Comparison of ENCODE assay signal across 4 fruit fly cellular contexts in genomic region chr3L:12115103-12115502, dm6.
TF ChIP-seq lines count a peak whose summit lies in the region.

No protein-coding gene starts in this region.

- no peak for TF ChIP-seq CTCF in whole organism, embryonic (GFP tag; optimal IDR thresholded peaks at IDR 0.05; lab: Kevin White, UChicago)

TF ChIP-seq in whole organism, embryonic, 481 proteins besides CTCF, POLR2A, EP300 and RAD21:
- TF ChIP-seq corto (GFP tag; optimal IDR thresholded peaks at IDR 0.05; lab: Kevin White, UChicago) (peak; percentile 90), bsh (GFP tag; optimal IDR thresholded peaks at IDR 0.05; lab: Kevin White, UChicago) (peak in 1 of 2 experiments; percentile 81), nom (GFP tag; optimal IDR thresholded peaks at IDR 0.05; lab: Kevin White, UChicago) (peak; percentile 78), kah (GFP tag; optimal IDR thresholded peaks at IDR 0.05; lab: Kevin White, UChicago) (no peak), Drgx (GFP tag; IDR thresholded peaks at IDR 0.05; lab: Robert Waterston, UW) (peak; percentile 65), lbe (GFP tag; optimal IDR thresholded peaks at IDR 0.05; lab: Kevin White, UChicago) (peak; percentile 91), hb (GFP tag; IDR thresholded peaks at IDR 0.05; lab: Robert Waterston, UW; ENCODE audit: partially characterized antibody) (no peak), CG33213 (GFP tag; optimal IDR thresholded peaks at IDR 0.05; lab: Kevin White, UChicago) (no peak), sens (GFP tag; lab: Kevin White, UChicago) (peak; percentile 66), NK7.1 (GFP tag; optimal IDR thresholded peaks at IDR 0.05; lab: Kevin White, UChicago) (no peak)

TF ChIP-seq in whole organism, prepupa, 60 proteins besides CTCF, POLR2A, EP300 and RAD21 (continues in another document):
- peak; percentile 75 for TF ChIP-seq eg (GFP tag; IDR thresholded peaks at IDR 0.05; lab: Robert Waterston, UW)
- peak; percentile 74 to 79 for TF ChIP-seq salr (GFP tag; optimal IDR thresholded peaks at IDR 0.05; lab: Kevin White, UChicago)
- peak; percentile 89 for TF ChIP-seq CG3032 (tag; optimal IDR thresholded peaks at IDR 0.05; lab: Kevin White, UChicago)
- peak; percentile 92 for TF ChIP-seq CG3919 (GFP tag; optimal IDR thresholded peaks at IDR 0.05; lab: Kevin White, UChicago)
- TF ChIP-seq svp (GFP tag; lab: Kevin White, UChicago) = peak; percentile 97
- TF ChIP-seq CG6792 (GFP tag; optimal IDR thresholded peaks at IDR 0.05; lab: Kevin White, UChicago) = peak; percentile 91
- peak; percentile 85 for TF ChIP-seq Ets21C (GFP tag; optimal IDR thresholded peaks at IDR 0.05; lab: Kevin White, UChicago)
- peak; percentile 87 for TF ChIP-seq Ets96B (tag; optimal IDR thresholded peaks at IDR 0.05; lab: Kevin White, UChicago)
- peak; percentile 92 for TF ChIP-seq CG10631 (GFP tag; optimal IDR thresholded peaks at IDR 0.05; lab: Kevin White, UChicago)
- TF ChIP-seq lz (GFP tag; optimal IDR thresholded peaks at IDR 0.05; lab: Kevin White, UChicago) = peak; percentile 91
- TF ChIP-seq CG6276 (GFP tag; optimal IDR thresholded peaks at IDR 0.05; lab: Kevin White, UChicago) = no peak
- TF ChIP-seq Gug (GFP tag; IDR thresholded peaks at IDR 0.05; lab: Robert Waterston, UW) = peak; percentile 67
- peak; percentile 89 for TF ChIP-seq Eip75B (GFP tag; optimal IDR thresholded peaks at IDR 0.05; lab: Kevin White, UChicago)
- peak; percentile 92 for TF ChIP-seq Smox (GFP tag; optimal IDR thresholded peaks at IDR 0.05; lab: Kevin White, UChicago)
- no peak for TF ChIP-seq Hr38 (GFP tag; optimal IDR thresholded peaks at IDR 0.05; lab: Kevin White, UChicago)
- peak; percentile 93 for TF ChIP-seq Sox14 (GFP tag; optimal IDR thresholded peaks at IDR 0.05; lab: Kevin White, UChicago)
- TF ChIP-seq Sox15 (GFP tag; optimal IDR thresholded peaks at IDR 0.05; lab: Kevin White, UChicago) = peak; percentile 69
- peak; percentile 93 for TF ChIP-seq CG31627 (GFP tag; optimal IDR thresholded peaks at IDR 0.05; lab: Kevin White, UChicago)
- TF ChIP-seq achi (GFP tag; optimal IDR thresholded peaks at IDR 0.05; lab: Kevin White, UChicago) = peak; percentile 89
- TF ChIP-seq ss (GFP tag; optimal IDR thresholded peaks at IDR 0.05; lab: Kevin White, UChicago) = peak; percentile 89 to 90
- TF ChIP-seq CG8632 (GFP tag; optimal IDR thresholded peaks at IDR 0.05; lab: Kevin White, UChicago) = peak; percentile 81
- peak; percentile 72 for TF ChIP-seq CG32006 (GFP tag; optimal IDR thresholded peaks at IDR 0.05; lab: Kevin White, UChicago)
- peak; percentile 79 for TF ChIP-seq Blimp-1 (GFP tag; optimal IDR thresholded peaks at IDR 0.05; lab: Kevin White, UChicago)
- peak; percentile 79; the same call in 2 of the 3 replicates for TF ChIP-seq CG8119 (GFP tag; IDR thresholded peaks at IDR 0.05; lab: Robert Waterston, UW)
- peak; percentile 91 for TF ChIP-seq dsx (GFP tag; optimal IDR thresholded peaks at IDR 0.05; lab: Kevin White, UChicago; ENCODE audit: poor library complexity, severe bottlenecking)
- peak; percentile 93 for TF ChIP-seq cyc (GFP tag; optimal IDR thresholded peaks at IDR 0.05; lab: Kevin White, UChicago)
- TF ChIP-seq CG1621 (tag; optimal IDR thresholded peaks at IDR 0.05; lab: Kevin White, UChicago) = peak; percentile 89

TF ChIP-seq in whole organism, pupa, 21 proteins besides CTCF, POLR2A, EP300 and RAD21:
- TF ChIP-seq CG9948 (tag; optimal IDR thresholded peaks at IDR 0.05; lab: Kevin White, UChicago) (peak; percentile 87), rn (GFP tag; IDR thresholded peaks at IDR 0.05; lab: Robert Waterston, UW) (peak; percentile 5; the same call in 1 of the 2 replicates), CG32121 (GFP tag; IDR thresholded peaks at IDR 0.05; lab: Robert Waterston, UW) (no peak), EcR (GFP tag; optimal IDR thresholded peaks at IDR 0.05; lab: Kevin White, UChicago) (no peak), CG4496 (GFP tag; IDR thresholded peaks at IDR 0.05; lab: Robert Waterston, UW) (peak; percentile 83), CG8159 (tag; optimal IDR thresholded peaks at IDR 0.05; lab: Kevin White, UChicago) (peak; percentile 86), CG15710 (tag; optimal IDR thresholded peaks at IDR 0.05; lab: Kevin White, UChicago) (peak; percentile 87), Pif1A (GFP tag; optimal IDR thresholded peaks at IDR 0.05; lab: Kevin White, UChicago) (peak; percentile 89), fd96Ca (GFP tag; IDR thresholded peaks at IDR 0.05; lab: Robert Waterston, UW) (peak; percentile 82; the same call in 2 of the 3 replicates), CG14655 (GFP tag; optimal IDR thresholded peaks at IDR 0.05; lab: Kevin White, UChicago) (peak; percentile 93), CG13204 (GFP tag; optimal IDR thresholded peaks at IDR 0.05; lab: Kevin White, UChicago) (no peak), CG17806 (tag; optimal IDR thresholded peaks at IDR 0.05; lab: Kevin White, UChicago) (peak; percentile 91), CG8301 (tag; optimal IDR thresholded peaks at IDR 0.05; lab: Kevin White, UChicago) (peak; percentile 92), Ets98B (GFP tag; IDR thresholded peaks at IDR 0.05; lab: Robert Waterston, UW) (peak; percentile 65), gl (tag; optimal IDR thresholded peaks at IDR 0.05; lab: Kevin White, UChicago) (peak; percentile 83), CG34367 (tag; optimal IDR thresholded peaks at IDR 0.05; lab: Kevin White, UChicago) (peak; percentile 88), CG10348 (GFP tag; IDR thresholded peaks at IDR 0.05; lab: Robert Waterston, UW) (no peak), CG12605 (GFP tag; IDR thresholded peaks at IDR 0.05; lab: Robert Waterston, UW) (peak; percentile 74), Pif1B (GFP tag; optimal IDR thresholded peaks at IDR 0.05; lab: Kevin White, UChicago) (peak; percentile 91), D1 (tag; optimal IDR thresholded peaks at IDR 0.05; lab: Kevin White, UChicago) (peak; percentile 62), Snoo (tag; optimal IDR thresholded peaks at IDR 0.05; lab: Kevin White, UChicago) (peak; percentile 87)
TF ChIP-seq in whole organism, pupa: peak in this region for 17.

TF ChIP-seq in whole organism, wandering third instar larva, 38 proteins besides CTCF, POLR2A, EP300 and RAD21:
- TF ChIP-seq rgr (GFP tag; optimal IDR thresholded peaks at IDR 0.05; lab: Kevin White, UChicago) = peak; percentile 91
- TF ChIP-seq br (GFP tag; optimal IDR thresholded peaks at IDR 0.05; lab: Kevin White, UChicago) = peak; percentile 94
- TF ChIP-seq brk (GFP tag; optimal IDR thresholded peaks at IDR 0.05; lab: Kevin White, UChicago) = peak; percentile 86
- TF ChIP-seq woc (GFP tag; optimal IDR thresholded peaks at IDR 0.05; lab: Kevin White, UChicago) = peak; percentile 89
- TF ChIP-seq psq (GFP tag; optimal IDR thresholded peaks at IDR 0.05; lab: Kevin White, UChicago) = peak; percentile 90
- TF ChIP-seq Abd-B (GFP tag; optimal IDR thresholded peaks at IDR 0.05; lab: Kevin White, UChicago) = no peak
- TF ChIP-seq ey (GFP tag; optimal IDR thresholded peaks at IDR 0.05; lab: Kevin White, UChicago) = peak; percentile 93
- no peak for TF ChIP-seq GATAd (GFP tag; optimal IDR thresholded peaks at IDR 0.05; lab: Kevin White, UChicago)
- peak; percentile 46 to 93 for TF ChIP-seq foxo (GFP tag; optimal IDR thresholded peaks at IDR 0.05; lab: Kevin White, UChicago)
- TF ChIP-seq dsf (GFP tag; optimal IDR thresholded peaks at IDR 0.05; lab: Kevin White, UChicago; ENCODE audit: borderline replicate concordance) = peak; percentile 62
- no peak for TF ChIP-seq CrebA (GFP tag; optimal IDR thresholded peaks at IDR 0.05; lab: Kevin White, UChicago; ENCODE audit: borderline replicate concordance)
- peak; percentile 89 for TF ChIP-seq Sp1 (GFP tag; optimal IDR thresholded peaks at IDR 0.05; lab: Kevin White, UChicago)
- TF ChIP-seq dl (GFP tag; optimal IDR thresholded peaks at IDR 0.05; lab: Kevin White, UChicago; ENCODE audit: insufficient read depth in 1 of 2, partially characterized antibody in 2 of 2) = no peak
- TF ChIP-seq Vsx2 (GFP tag; optimal IDR thresholded peaks at IDR 0.05; lab: Kevin White, UChicago; ENCODE audit: partially characterized antibody) = no peak
- no peak for TF ChIP-seq jim (GFP tag; optimal IDR thresholded peaks at IDR 0.05; lab: Kevin White, UChicago)
- no peak for TF ChIP-seq pan (optimal IDR thresholded peaks at IDR 0.05; lab: Kevin White, UChicago)
- no peak for TF ChIP-seq N (GFP tag; optimal IDR thresholded peaks at IDR 0.05; lab: Kevin White, UChicago)
- no peak for TF ChIP-seq usp (GFP tag; optimal IDR thresholded peaks at IDR 0.05; lab: Kevin White, UChicago)
- TF ChIP-seq HLH106 (tag; optimal IDR thresholded peaks at IDR 0.05; lab: Kevin White, UChicago) = peak; percentile 91
- TF ChIP-seq CG9705 (GFP tag; optimal IDR thresholded peaks at IDR 0.05; lab: Kevin White, UChicago) = peak; percentile 71
- TF ChIP-seq dmrt93B (GFP tag; optimal IDR thresholded peaks at IDR 0.05; lab: Kevin White, UChicago) = peak; percentile 79
- TF ChIP-seq Mio (GFP tag; optimal IDR thresholded peaks at IDR 0.05; lab: Kevin White, UChicago) = peak; percentile 22
- TF ChIP-seq tai (GFP tag; optimal IDR thresholded peaks at IDR 0.05; lab: Kevin White, UChicago) = no peak
- TF ChIP-seq OdsH (GFP tag; optimal IDR thresholded peaks at IDR 0.05; lab: Kevin White, UChicago) = peak; percentile 93
- peak; percentile 89 for TF ChIP-seq sage (GFP tag; optimal IDR thresholded peaks at IDR 0.05; lab: Kevin White, UChicago)
- TF ChIP-seq Hr83 (GFP tag; optimal IDR thresholded peaks at IDR 0.05; lab: Kevin White, UChicago; ENCODE audit: poor library complexity, severe bottlenecking) = no peak
- TF ChIP-seq Myc (optimal IDR thresholded peaks at IDR 0.05; lab: Kevin White, UChicago) = no peak
- no peak for TF ChIP-seq Dif (GFP tag; optimal IDR thresholded peaks at IDR 0.05; lab: Kevin White, UChicago; ENCODE audit: partially characterized antibody)
- TF ChIP-seq CG32264 (GFP tag; optimal IDR thresholded peaks at IDR 0.05; lab: Kevin White, UChicago) = peak; percentile 82
- peak; percentile 78 for TF ChIP-seq Jra (GFP tag; optimal IDR thresholded peaks at IDR 0.05; lab: Kevin White, UChicago)
- peak; percentile 93 for TF ChIP-seq h (GFP tag; optimal IDR thresholded peaks at IDR 0.05; lab: Kevin White, UChicago)
- peak; percentile 84 for TF ChIP-seq Hnf4 (GFP tag; optimal IDR thresholded peaks at IDR 0.05; lab: Kevin White, UChicago)
- no peak for TF ChIP-seq lola (GFP tag; optimal IDR thresholded peaks at IDR 0.05; lab: Kevin White, UChicago)
- peak; percentile 94 for TF ChIP-seq fru (GFP tag; optimal IDR thresholded peaks at IDR 0.05; lab: Kevin White, UChicago)
- TF ChIP-seq Hr78 (GFP tag; optimal IDR thresholded peaks at IDR 0.05; lab: Kevin White, UChicago) = no peak
- TF ChIP-seq Dfd (GFP tag; optimal IDR thresholded peaks at IDR 0.05; lab: Kevin White, UChicago) = no peak
- TF ChIP-seq sv (GFP tag; optimal IDR thresholded peaks at IDR 0.05; lab: Kevin White, UChicago) = no peak
- TF ChIP-seq Rel (GFP tag; optimal IDR thresholded peaks at IDR 0.05; lab: Kevin White, UChicago) = peak; percentile 96
- peak; percentile 58 for TF ChIP-seq Rel (tag; optimal IDR thresholded peaks at IDR 0.05; lab: Kevin White, UChicago)

Comparison
In these comparisons a context has a peak if more than half of its experiments do, and no peak if none do; other contexts are left out.
1. Of the 7 proteins assayed by ChIP-seq in both whole organism, embryonic and whole organism, prepupa: peak only in whole organism, embryonic: none; only in whole organism, prepupa: Blimp-1, CG16779, CG6854, Gug, Hr39, Lpt and 1 more; in both: none; in neither: 0.